Fruit fly (Drosophila melanogaster): Measurements from ENCODE around the gene Cpr78Cc.

The Cpr78Cc gene

DNA sequence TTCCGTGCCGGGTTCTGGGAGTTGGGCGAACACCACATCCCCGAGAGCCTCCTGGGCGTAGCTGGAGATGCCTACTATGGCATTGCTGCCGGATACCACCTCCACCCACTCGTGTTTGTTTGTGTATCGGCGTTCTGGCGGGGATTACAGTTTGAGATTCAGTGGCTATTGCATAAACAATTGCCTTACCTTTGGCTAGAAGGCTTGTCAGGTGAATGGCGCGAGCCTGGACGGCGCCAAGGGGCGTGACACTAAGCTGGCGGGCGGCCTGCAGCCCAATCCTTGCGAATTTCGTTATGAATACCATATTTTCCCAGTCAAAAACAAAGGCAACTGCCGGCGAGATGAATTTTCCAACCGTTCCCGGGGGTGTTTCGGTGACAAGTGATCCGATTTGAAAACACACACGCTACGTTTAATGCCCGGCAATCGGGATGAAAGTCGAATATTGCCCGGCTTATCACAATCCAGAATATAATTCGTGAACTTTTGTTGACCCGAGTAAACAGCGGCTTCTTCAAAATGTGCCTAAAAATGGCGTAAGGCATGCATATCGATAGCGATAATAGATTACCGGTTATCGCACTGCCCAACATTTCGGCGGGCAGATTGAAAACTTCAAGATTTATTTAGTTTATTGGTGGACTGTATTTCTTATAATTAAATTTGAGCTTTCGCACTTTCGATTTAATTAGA lies 19.2 kb upstream of the Cpr78Cc start, which contains the start of gene ppl (continued):
- TF ChIP-seq Dref (GFP tag; IDR thresholded peaks at IDR 0.05) (peak; percentile 83), mld (GFP tag; IDR thresholded peaks at IDR 0.05; ENCODE audit: partially characterized antibody) (no peak), CG17829 (tag; optimal IDR thresholded peaks at IDR 0.05) (peak; percentile 29), bbx (GFP tag; IDR thresholded peaks at IDR 0.05; ENCODE audit: partially characterized antibody) (peak; percentile 50), stwl (tag; optimal IDR thresholded peaks at IDR 0.05) (peak; percentile 63), HmgZ (tag; optimal IDR thresholded peaks at IDR 0.05) (peak; percentile 19), chinmo (GFP tag; IDR thresholded peaks at IDR 0.05; ENCODE audit: partially characterized antibody) (0 out of 4 replicates have a peak, but pooled peaks have one; percentile 42), pnt (GFP tag; optimal IDR thresholded peaks at IDR 0.05) (no peak), wek (GFP tag; optimal IDR thresholded peaks at IDR 0.05) (no peak), trem (tag; optimal IDR thresholded peaks at IDR 0.05) (peak; percentile 47), CG34224 (GFP tag; IDR thresholded peaks at IDR 0.05; ENCODE audit: partially characterized antibody) (peak; percentile 66), CG18476 (GFP tag; optimal IDR thresholded peaks at IDR 0.05) (peak; percentile 91), CG8388 (GFP tag; optimal IDR thresholded peaks at IDR 0.05) (no peak), gem (tag; optimal IDR thresholded peaks at IDR 0.05) (peak; percentile 22), CG10147 (GFP tag; optimal IDR thresholded peaks at IDR 0.05) (peak; percentile 9), CG8089 (GFP tag; optimal IDR thresholded peaks at IDR 0.05) (no peak), CG2712 (tag; optimal IDR thresholded peaks at IDR 0.05) (peak; percentile 17), cas (GFP tag; IDR thresholded peaks at IDR 0.05) (no peak), z (GFP tag; IDR thresholded peaks at IDR 0.05) (0 out of 3 replicates have a peak, but pooled peaks have one; percentile 20), CG4617 (GFP tag; optimal IDR thresholded peaks at IDR 0.05; ENCODE audit: borderline replicate concordance) (peak; percentile 29), CG15601 (tag; optimal IDR thresholded peaks at IDR 0.05) (peak; percentile 7), tll (GFP tag; optimal IDR thresholded peaks at IDR 0.05) (no peak), Med (GFP tag) (peak; percentile 60), CG13624 (GFP tag; optimal IDR thresholded peaks at IDR 0.05) (peak; percentile 5), CG14860 (GFP tag; IDR thresholded peaks at IDR 0.05; ENCODE audit: partially characterized antibody) (0 out of 3 replicates have a peak, but pooled peaks have one; percentile 13), zen (tag; optimal IDR thresholded peaks at IDR 0.05) (peak; percentile 4), luna (GFP tag; optimal IDR thresholded peaks at IDR 0.05) (no peak), CG3995 (GFP tag; optimal IDR thresholded peaks at IDR 0.05) (no peak), CG12071 (GFP tag; optimal IDR thresholded peaks at IDR 0.05) (no peak), Doc3 (GFP tag; IDR thresholded peaks at IDR 0.05; ENCODE audit: partially characterized antibody) (peak; percentile 48; the same call in 2 of the 3 replicates), Drgx (GFP tag; IDR thresholded peaks at IDR 0.05) (no peak), CG9797 (GFP tag; optimal IDR thresholded peaks at IDR 0.05) (peak; percentile 51), HLHmδ (GFP tag; optimal IDR thresholded peaks at IDR 0.05) (peak; percentile 45), CG4404 (GFP tag; IDR thresholded peaks at IDR 0.05) (no peak), CG12659 (GFP tag; optimal IDR thresholded peaks at IDR 0.05) (peak; percentile 9), E2f2 (GFP tag; IDR thresholded peaks at IDR 0.05) (peak; percentile 94), CTCF (GFP tag; optimal IDR thresholded peaks at IDR 0.05) (peak; percentile 4), odd (GFP tag; optimal IDR thresholded peaks at IDR 0.05) (peak; percentile 0), NC2β (GFP tag; optimal IDR thresholded peaks at IDR 0.05) (peak; percentile 4), shn (GFP tag; optimal IDR thresholded peaks at IDR 0.05) (no peak), NfI (GFP tag; optimal IDR thresholded peaks at IDR 0.05) (no peak), gt (GFP tag; IDR thresholded peaks at IDR 0.05) (no peak), CG16815 (GFP tag; optimal IDR thresholded peaks at IDR 0.05) (no peak), Sin3A (optimal IDR thresholded peaks at IDR 0.05) (peak; percentile 28), prd (optimal IDR thresholded peaks at IDR 0.05) (no peak), prd (GFP tag; IDR thresholded peaks at IDR 0.05) (no peak), Kr (GFP tag; optimal IDR thresholded peaks at IDR 0.05) (no peak), Neu2 (GFP tag; optimal IDR thresholded peaks at IDR 0.05; ENCODE audit: borderline replicate concordance) (no peak), Scr (GFP tag; IDR thresholded peaks at IDR 0.05; ENCODE audit: partially characterized antibody) (peak; percentile 46; the same call in 1 of the 2 replicates)
